Worm (Caenorhabditis elegans) whole organism, L2 larva: ENCODE measurements around the gene fbxb-5.

ENCODE experiments used
- aly-2 ChIP-seq: fragments of 150-350 bp; optimal IDR thresholded peaks from 2 replicates; lab custom pipeline; 2014; ENCODE audit warnings: missing biosample characterization, missing genetic modification characterization
- elt-3 ChIP-seq: sonication (generic microtip); optimal IDR thresholded peaks from 2 replicates; lab custom pipeline; 2017; ENCODE audit warnings: missing biosample characterization, missing genetic modification characterization
- fos-1 ChIP-seq: fragments of 150-350 bp; optimal IDR thresholded peaks from 2 replicates; lab custom pipeline; 2014; ENCODE audit warnings: missing biosample characterization, missing genetic modification characterization
- lin-13 ChIP-seq: fragments of 150-350 bp; optimal IDR thresholded peaks from 2 replicates; lab custom pipeline; 2014; ENCODE audit warnings: missing biosample characterization, missing genetic modification reagents, missing genetic modification characterization
- nhr-11 ChIP-seq: fragments of 150-350 bp; optimal IDR thresholded peaks from 2 replicates; lab custom pipeline; 2014; ENCODE audit warnings: missing biosample characterization, missing genetic modification characterization
- nhr-237 ChIP-seq: fragments of 150-350 bp; optimal IDR thresholded peaks from 2 replicates; lab custom pipeline; 2014; ENCODE audit warnings: missing biosample characterization, missing genetic modification characterization
- nhr-6 ChIP-seq: fragments of 150-350 bp; optimal IDR thresholded peaks from 2 replicates; lab custom pipeline; 2014; ENCODE audit warnings: missing biosample characterization, missing genetic modification characterization
- unc-39 ChIP-seq: fragments of 150-350 bp; optimal IDR thresholded peaks from 2 replicates; lab custom pipeline; 2014; ENCODE audit warnings: missing biosample characterization, missing genetic modification characterization
- ztf-11 ChIP-seq: sonication (generic microtip); optimal IDR thresholded peaks from 2 replicates; lab custom pipeline; 2017; ENCODE audit warnings: missing biosample characterization, missing genetic modification characterization

- TF ChIP-seq nhr-11 (tag; lab: Kevin White, UChicago) (no peak), ztf-11 (tag; lab: Kevin White, UChicago) (no peak), aly-2 (tag; lab: Kevin White, UChicago) (no peak), nhr-6 (no peak), elt-3 (tag; lab: Kevin White, UChicago) (no peak), lin-13 (GFP tag; lab: Kevin White, UChicago) (no peak), nhr-237 (tag; lab: Kevin White, UChicago) (no peak), fos-1 (tag; lab: Kevin White, UChicago) (no peak), unc-39 (tag; lab: Kevin White, UChicago) (no peak)
Observed at ce11 chrII:1703363-1703762, 18.9 kb downstream of the fbxb-5 start, which contains the start of gene fbxb-47.
